Worm (Caenorhabditis elegans) whole organism, L4 larva: Measurements from ENCODE around the gene F53F1.4.

ENCODE experiments used
- F37D6.2 ChIP-seq: sonication (generic microtip); optimal IDR thresholded peaks from 2 replicates; lab custom pipeline; 2016; ENCODE audit warnings: mild to moderate bottlenecking, missing genetic modification characterization, missing compliant biosample characterization
- F44E2.7 ChIP-seq: fragments of 200-800 bp; sonication (Bioruptor generic); IDR thresholded peaks from 2 replicates; pipeline ENCODE4 v2.1.2; 2022; ENCODE audit warnings: missing genetic modification characterization, missing compliant biosample characterization
- F49E8.2 ChIP-seq: sonication (generic microtip); optimal IDR thresholded peaks from 2 replicates; lab custom pipeline; 2016; ENCODE audit warnings: missing compliant biosample characterization, mild to moderate bottlenecking, missing genetic modification characterization, borderline replicate concordance
- T20F7.1 ChIP-seq: fragments of 200-800 bp; sonication (Bioruptor generic); optimal IDR thresholded peaks from 2 replicates; lab custom pipeline; 2018; ENCODE audit warnings: mild to moderate bottlenecking, missing genetic modification characterization, missing compliant biosample characterization
- Y5F2A.4 ChIP-seq: fragments of 200-800 bp; sonication (Bioruptor generic); optimal IDR thresholded peaks from 2 replicates; lab custom pipeline; 2018; ENCODE audit warnings: mild to moderate bottlenecking, missing genetic modification characterization, missing compliant biosample characterization
- aha-1 ChIP-seq: fragments of 150-350 bp; peaks from one replicate; lab custom pipeline; 2014; ENCODE audit warnings: missing biosample characterization, missing genetic modification characterization
- ceh-62 ChIP-seq: sonication (generic microtip); optimal IDR thresholded peaks from 2 replicates; lab custom pipeline; 2017; ENCODE audit warnings: missing biosample characterization, missing genetic modification characterization
- ceh-82 ChIP-seq: sonication (generic microtip); optimal IDR thresholded peaks from 2 replicates; lab custom pipeline; 2017; ENCODE audit warnings: missing biosample characterization, missing genetic modification characterization
- ces-1 ChIP-seq: fragments of 150-350 bp; sonication (generic microtip); optimal IDR thresholded peaks from 4 replicates; lab custom pipeline; 2014; ENCODE audit warnings: missing biosample characterization, missing genetic modification reagents, missing genetic modification characterization
- cey-2 ChIP-seq: sonication (generic microtip); optimal IDR thresholded peaks from 3 replicates; lab custom pipeline; 2017; ENCODE audit warnings: missing genetic modification characterization, mild to moderate bottlenecking, missing compliant biosample characterization, antibody characterized with exemption, borderline replicate concordance; ENCODE audit not compliant: insufficient read depth
- daf-12 ChIP-seq: fragments of 150-350 bp; optimal IDR thresholded peaks from 2 replicates; lab custom pipeline; 2014; ENCODE audit warnings: missing biosample characterization, missing genetic modification reagents, missing genetic modification characterization
- dmd-6 ChIP-seq: fragments of 200-800 bp; sonication (Bioruptor generic); IDR thresholded peaks from 2 replicates; pipeline ENCODE4 v1.3.6; 2022; ENCODE audit warnings: missing genetic modification reagents, missing genetic modification characterization, missing compliant biosample characterization
- dmd-8 ChIP-seq: fragments of 200-800 bp; sonication (Bioruptor generic); IDR thresholded peaks from 2 replicates; pipeline ENCODE4 v1.3.6; 2022; ENCODE audit warnings: missing genetic modification characterization, missing compliant biosample characterization
- dmd-9 ChIP-seq: fragments of 200-800 bp; sonication (Bioruptor generic); IDR thresholded peaks from 2 replicates; pipeline ENCODE4 v1.3.6; 2022; ENCODE audit warnings: missing genetic modification reagents, missing genetic modification characterization, missing compliant biosample characterization
- dpl-1 ChIP-seq: fragments of 150-350 bp; optimal IDR thresholded peaks from 2 replicates; lab custom pipeline; 2014; ENCODE audit warnings: missing biosample characterization, missing genetic modification reagents, missing genetic modification characterization
- dve-1 ChIP-seq: sonication (generic microtip); optimal IDR thresholded peaks from 2 replicates; lab custom pipeline; 2017; ENCODE audit warnings: antibody characterized with exemption, mild to moderate bottlenecking, missing genetic modification characterization, missing compliant biosample characterization; ENCODE audit not compliant: insufficient read depth
- fkh-10 ChIP-seq: fragments of 150-350 bp; optimal IDR thresholded peaks from 2 replicates; lab custom pipeline; 2014; ENCODE audit warnings: missing biosample characterization, missing genetic modification reagents, missing genetic modification characterization
- fos-1 ChIP-seq: fragments of 150-350 bp; optimal IDR thresholded peaks from 2 replicates; lab custom pipeline; 2014; ENCODE audit warnings: missing biosample characterization, missing genetic modification characterization
- gei-8 ChIP-seq: fragments of 200-800 bp; sonication (Bioruptor generic); optimal IDR thresholded peaks from 2 replicates; lab custom pipeline; 2018; ENCODE audit warnings: mild to moderate bottlenecking, missing genetic modification characterization, missing compliant biosample characterization
- hlh-11 ChIP-seq: fragments of 200-800 bp; sonication (Bioruptor generic); optimal IDR thresholded peaks from 2 replicates; lab custom pipeline; 2018; ENCODE audit warnings: mild to moderate bottlenecking, missing genetic modification characterization, missing compliant biosample characterization
- hlh-30 ChIP-seq: sonication (generic microtip); optimal IDR thresholded peaks from 2 replicates; lab custom pipeline; 2017; ENCODE audit warnings: antibody characterized with exemption, mild to moderate bottlenecking, missing genetic modification characterization, missing compliant biosample characterization; ENCODE audit not compliant: insufficient read depth
- lim-7 ChIP-seq: fragments of 200-800 bp; sonication (Bioruptor generic); IDR thresholded peaks from 2 replicates; pipeline ENCODE4 v1.3.6; 2022; ENCODE audit warnings: missing genetic modification characterization, missing compliant biosample characterization
- lir-3 ChIP-seq: sonication (generic microtip); optimal IDR thresholded peaks from 2 replicates; lab custom pipeline; 2016; ENCODE audit warnings: mild to moderate bottlenecking, missing genetic modification characterization, missing compliant biosample characterization
- mdl-1 ChIP-seq, 2 experiments: fragments of 150-350 bp in 1 of 2; sonication (generic microtip) in 1 of 2; optimal IDR thresholded peaks; 2 replicates each; lab custom pipeline; 2014 to 2017; ENCODE audit warnings: missing biosample characterization in 2 of 2, missing genetic modification characterization in 2 of 2
- mes-2 ChIP-seq: sonication (generic microtip); optimal IDR thresholded peaks from 2 replicates; lab custom pipeline; 2016; ENCODE audit warnings: missing genotype, mild to moderate bottlenecking, missing genetic modification characterization, missing compliant biosample characterization; ENCODE audit not compliant: poor library complexity, severe bottlenecking
- nhr-10 ChIP-seq: fragments of 150-350 bp; optimal IDR thresholded peaks from 2 replicates; lab custom pipeline; 2014; ENCODE audit warnings: missing biosample characterization, missing genetic modification characterization
- nhr-6 ChIP-seq: fragments of 150-350 bp; optimal IDR thresholded peaks from 2 replicates; lab custom pipeline; 2014; ENCODE audit warnings: missing biosample characterization, missing genetic modification characterization
- nhr-76 ChIP-seq: fragments of 150-350 bp; optimal IDR thresholded peaks from 2 replicates; lab custom pipeline; 2014; ENCODE audit warnings: missing biosample characterization, missing genetic modification characterization
- rbr-2 ChIP-seq: sonication (generic microtip); optimal IDR thresholded peaks from 2 replicates; lab custom pipeline; 2016; ENCODE audit warnings: missing genotype, missing genetic modification characterization, missing compliant biosample characterization
- saeg-2 ChIP-seq: fragments of 200-800 bp; sonication (Bioruptor generic); IDR thresholded peaks from 2 replicates; pipeline ENCODE4 v1.3.6; 2022; ENCODE audit warnings: missing genetic modification reagents, missing genetic modification characterization, missing compliant biosample characterization
- snpc-4 ChIP-seq: fragments of 150-350 bp; optimal IDR thresholded peaks from 2 replicates; lab custom pipeline; 2014; ENCODE audit warnings: missing biosample characterization, missing genetic modification characterization
- spr-1 ChIP-seq: sonication (generic microtip); optimal IDR thresholded peaks from 2 replicates; lab custom pipeline; 2016; ENCODE audit warnings: mild to moderate bottlenecking, missing genetic modification characterization, missing compliant biosample characterization
- spr-3 ChIP-seq: fragments of 200-800 bp; sonication (Bioruptor generic); optimal IDR thresholded peaks from 2 replicates; lab custom pipeline; 2018; ENCODE audit warnings: mild to moderate bottlenecking, missing genetic modification characterization, missing compliant biosample characterization
- tra-1 ChIP-seq: fragments of 200-800 bp; sonication (Bioruptor generic); IDR thresholded peaks from 2 replicates; pipeline ENCODE4 v1.3.6; 2022; ENCODE audit warnings: missing genetic modification reagents, missing genetic modification characterization, missing compliant biosample characterization
- unc-130 ChIP-seq: sonication (generic microtip); optimal IDR thresholded peaks from 2 replicates; lab custom pipeline; 2016; ENCODE audit warnings: missing genetic modification reagents, missing genetic modification characterization, missing compliant biosample characterization
- zfp-2 ChIP-seq: sonication (generic microtip); optimal IDR thresholded peaks from 2 replicates; lab custom pipeline; 2016; ENCODE audit warnings: mild to moderate bottlenecking, missing genetic modification characterization, missing compliant biosample characterization

F53F1.4 gene

ce11 chrV:13453334-13453733 lies 42.5 kb downstream of the F53F1.4 start, which contains the start of gene lurp-2:
Gene lurp-2, plus strand, starts transcription at chrV:13453634.
- TF ChIP-seq dmd-8 (GFP tag; lab: Robert Waterston, UW) (no peak), Y5F2A.4 (GFP tag; lab: Kevin White, UChicago) (no peak), cey-2 (no peak), ces-1 (GFP tag; lab: Kevin White, UChicago) (no peak), nhr-10 (tag; lab: Kevin White, UChicago) (no peak), spr-3 (GFP tag; lab: Kevin White, UChicago) (no peak), ceh-62 (tag; lab: Kevin White, UChicago) (no peak), lir-3 (no peak), dmd-6 (GFP tag; lab: Robert Waterston, UW) (no peak), unc-130 (no peak), daf-12 (tag; lab: Kevin White, UChicago) (no peak), lim-7 (GFP tag; lab: Robert Waterston, UW) (no peak), fos-1 (tag; lab: Kevin White, UChicago) (no peak), T20F7.1 (GFP tag; lab: Kevin White, UChicago) (no peak)

ce11 chrV:13455448-13455847 lies 44.6 kb downstream of the F53F1.4 start, which contains the start of gene lurp-3:
Gene lurp-3, plus strand, starts transcription at chrV:13455748.
- TF ChIP-seq tra-1 (GFP tag; lab: Robert Waterston, UW) (no peak), F49E8.2 (tag; lab: Kevin White, UChicago) (no peak), spr-3 (GFP tag; lab: Kevin White, UChicago) (no peak), F44E2.7 (no peak), unc-130 (no peak), fkh-10 (no peak), mes-2 (no peak), saeg-2 (GFP tag; lab: Robert Waterston, UW) (no peak), dpl-1 (GFP tag; lab: Kevin White, UChicago) (no peak), snpc-4 (tag; lab: Kevin White, UChicago) (no peak), mdl-1 (tag; optimal IDR thresholded peaks at IDR 0.05; lab: Kevin White, UChicago) (no peak), aha-1 (no peak), nhr-76 (tag; lab: Kevin White, UChicago) (no peak), F37D6.2 (no peak), spr-1 (no peak), hlh-11 (tag; lab: Kevin White, UChicago) (no peak)

- TF ChIP-seq gei-8 (GFP tag; lab: Kevin White, UChicago) (no peak), fkh-10 (no peak), nhr-6 (tag; lab: Kevin White, UChicago) (peak; percentile 52), dpl-1 (GFP tag; lab: Kevin White, UChicago) (peak; percentile 35)
These were observed 47.0 kb downstream of the F53F1.4 start, which contains the start of gene F25H9.2 for ce11 chrV:13457858-13458257. Gene F25H9.2, plus strand, starts transcription at chrV:13458083.

ce11 chrV:13459323-13459722 lies 48.4 kb downstream of the F53F1.4 start, which contains the start of gene bath-39:
Gene bath-39, plus strand, starts transcription at chrV:13459459.
- TF ChIP-seq dpl-1 (GFP tag; lab: Kevin White, UChicago) = peak; percentile 11
- peak; percentile 0 for TF ChIP-seq T20F7.1 (GFP tag; lab: Kevin White, UChicago)
- TF ChIP-seq nhr-76 (tag; lab: Kevin White, UChicago) = no peak
- peak; percentile 8 for TF ChIP-seq hlh-30 (tag; lab: Kevin White, UChicago)
- no peak for TF ChIP-seq F44E2.7
- peak; percentile 19 for TF ChIP-seq nhr-6 (tag; lab: Kevin White, UChicago)
- peak; percentile 8 for TF ChIP-seq dve-1 (tag; lab: Kevin White, UChicago)
- no peak for TF ChIP-seq zfp-2 (tag; lab: Kevin White, UChicago)
- TF ChIP-seq ceh-82 (tag; lab: Kevin White, UChicago) = no peak
- no peak for TF ChIP-seq dmd-9 (GFP tag; lab: Robert Waterston, UW)
- peak; percentile 3 for TF ChIP-seq rbr-2 (tag; lab: Kevin White, UChicago)
- TF ChIP-seq mes-2 = peak; percentile 53
